Fruit fly (Drosophila melanogaster) whole organism, pupa: ENCODE measurements around the gene D.

Experiments
- CG17806 ChIP-seq: fragments of 200-800 bp; sonication (Bioruptor generic); optimal IDR thresholded peaks from 2 replicates; lab custom pipeline; 2018; ENCODE audit warnings: missing biosample characterization, mild to moderate bottlenecking, missing genetic modification characterization, moderate library complexity
- D1 ChIP-seq: fragments of 200-800 bp; sonication (Bioruptor generic); optimal IDR thresholded peaks from 2 replicates; lab custom pipeline; 2018; ENCODE audit warnings: missing biosample characterization, mild to moderate bottlenecking, missing genetic modification characterization, moderate library complexity
- EcR ChIP-seq: fragments of 200-800 bp; sonication (Bioruptor generic); optimal IDR thresholded peaks from 3 replicates; lab custom pipeline; 2019; ENCODE audit warnings: missing biosample characterization, missing genetic modification characterization, mild to moderate bottlenecking, moderate library complexity, missing genetic modification reagents

dm6 chr3L:14132848-14133392 is 45.5 kb downstream of the D start:
- TF ChIP-seq CG17806 (tag; lab: Kevin White, UChicago) (no peak), EcR (GFP tag; lab: Kevin White, UChicago) (no peak), D1 (tag; lab: Kevin White, UChicago) (no peak)
